Fruit fly (Drosophila melanogaster) S2 (cell line): Measurements from ENCODE around the gene dgt4.

Experiments used
- CG8478 ChIP-seq: fragments of >200 bp; optimal IDR thresholded peaks from 2 replicates; lab custom pipeline; 2018
- CTCF ChIP-seq, 2 experiments: fragments of >200 bp; optimal IDR thresholded peaks; 2 replicates each; lab custom pipeline; 2018

The dgt4 gene

dm6 chrX:4131049-4131629 lies 17.6 kb downstream of the dgt4 start, which contains the start of gene GlcAT-I:
GlcAT-I (plus strand) TSS chrX:4131211.
- no peak for TF ChIP-seq CG8478 (lab: Kevin White, UChicago)
- TF ChIP-seq CTCF (optimal IDR thresholded peaks at IDR 0.05; lab: Kevin White, UChicago), result no peak

- TF ChIP-seq CG8478 (lab: Kevin White, UChicago) (no peak), CTCF (optimal IDR thresholded peaks at IDR 0.05; lab: Kevin White, UChicago) (no peak)
These were observed 25.5 kb downstream of the dgt4 start for dm6 chrX:4139043-4139442.

dm6 chrX:4150989-4151388 lies 37.5 kb downstream of the dgt4 start:
- no peak for TF ChIP-seq CTCF (optimal IDR thresholded peaks at IDR 0.05; lab: Kevin White, UChicago)
- TF ChIP-seq CG8478 (lab: Kevin White, UChicago), result no peak
